Worm (Caenorhabditis elegans) whole organism, late embryonic: ENCODE data around the gene lact-2.

ENCODE experiments used
- Y22D7AL.16 ChIP-seq: sonication (generic microtip); optimal IDR thresholded peaks from 2 replicates; lab custom pipeline; 2016; ENCODE audit warnings: missing genetic modification characterization, missing compliant biosample characterization
- ceh-14 ChIP-seq: sonication (generic microtip); optimal IDR thresholded peaks from 2 replicates; lab custom pipeline; 2016; ENCODE audit warnings: missing genotype, missing genetic modification characterization, missing compliant biosample characterization
- ceh-30 ChIP-seq: fragments of 150-350 bp; optimal IDR thresholded peaks from 2 replicates; lab custom pipeline; 2014; ENCODE audit warnings: missing biosample characterization, missing genetic modification characterization
- ceh-34 ChIP-seq: sonication (generic microtip); optimal IDR thresholded peaks from 2 replicates; lab custom pipeline; 2016; ENCODE audit warnings: mild to moderate bottlenecking, missing genetic modification characterization, missing compliant biosample characterization
- ceh-48 ChIP-seq: sonication (generic microtip); optimal IDR thresholded peaks from 2 replicates; lab custom pipeline; 2016; ENCODE audit warnings: missing genetic modification characterization, inconsistent platforms, missing compliant biosample characterization
- dmd-4 ChIP-seq: sonication (generic microtip); optimal IDR thresholded peaks from 2 replicates; lab custom pipeline; 2016; ENCODE audit warnings: borderline replicate concordance, missing genetic modification characterization, missing compliant biosample characterization
- ets-4 ChIP-seq: sonication (generic microtip); optimal IDR thresholded peaks from 2 replicates; lab custom pipeline; 2016; ENCODE audit warnings: missing genetic modification characterization, missing compliant biosample characterization
- fkh-10 ChIP-seq: fragments of 150-350 bp; optimal IDR thresholded peaks from 2 replicates; lab custom pipeline; 2014; ENCODE audit warnings: missing biosample characterization, missing genetic modification reagents, missing genetic modification characterization
- hlh-13 ChIP-seq: fragments of 200-800 bp; sonication (Bioruptor generic); optimal IDR thresholded peaks from 2 replicates; lab custom pipeline; 2018; ENCODE audit warnings: mild to moderate bottlenecking, missing genetic modification characterization, missing compliant biosample characterization
- lim-6 ChIP-seq: sonication (generic microtip); optimal IDR thresholded peaks from 2 replicates; lab custom pipeline; 2016; ENCODE audit warnings: missing genetic modification characterization, missing compliant biosample characterization
- nfya-1 ChIP-seq: sonication (generic microtip); optimal IDR thresholded peaks from 2 replicates; lab custom pipeline; 2017; ENCODE audit warnings: missing genetic modification characterization, mild to moderate bottlenecking, missing compliant biosample characterization, antibody characterized with exemption, moderate library complexity
- pha-4 ChIP-seq: fragments of 150-350 bp; optimal IDR thresholded peaks from 2 replicates; lab custom pipeline; 2018; ENCODE audit warnings: missing biosample characterization, missing genetic modification reagents, missing genetic modification characterization
- sox-2 ChIP-seq: fragments of 200-800 bp; sonication (Bioruptor generic); IDR thresholded peaks from 2 replicates; pipeline ENCODE4 v1.3.6; 2022; ENCODE audit warnings: missing genetic modification reagents, missing genetic modification characterization, missing compliant biosample characterization

- TF ChIP-seq fkh-10 (GFP tag; lab: Kevin White, UChicago) (no peak), lim-6 (tag; lab: Kevin White, UChicago) (no peak), ceh-14 (no peak), ceh-30 (no peak), hlh-13 (GFP tag; lab: Kevin White, UChicago) (no peak), ceh-48 (tag; lab: Kevin White, UChicago) (no peak), pha-4 (tag; lab: Kevin White, UChicago) (no peak), Y22D7AL.16 (tag; lab: Kevin White, UChicago) (no peak), ets-4 (no peak), dmd-4 (tag; lab: Kevin White, UChicago) (no peak), ceh-34 (tag; lab: Kevin White, UChicago) (no peak), nfya-1 (tag; lab: Kevin White, UChicago) (no peak), sox-2 (GFP tag; lab: Robert Waterston, UW) (no peak)
Measured at ce11 chrII:10060508-10060907, 34.2 kb upstream of the lact-2 start, which contains the start of gene stg-1.
